Worm (Caenorhabditis elegans) whole organism, early embryonic: ENCODE data around the gene F47G9.6.

Experiments
- B0310.2 ChIP-seq: sonication (generic microtip); optimal IDR thresholded peaks from 2 replicates; lab custom pipeline; 2016; ENCODE audit warnings: mild to moderate bottlenecking, missing genetic modification characterization, missing compliant biosample characterization
- F13C5.2 ChIP-seq: sonication (generic microtip); optimal IDR thresholded peaks from 2 replicates; lab custom pipeline; 2017; ENCODE audit warnings: mild to moderate bottlenecking, missing genetic modification characterization, inconsistent platforms, missing compliant biosample characterization
- ama-1 ChIP-seq: fragments of 150-350 bp; optimal IDR thresholded peaks from 2 replicates; lab custom pipeline; 2014
- ceh-13 ChIP-seq: fragments of 200-800 bp; sonication (Bioruptor generic); optimal IDR thresholded peaks from 2 replicates; lab custom pipeline; 2018; ENCODE audit warnings: mild to moderate bottlenecking, missing genetic modification characterization, missing compliant biosample characterization
- ceh-36 ChIP-seq: sonication (generic microtip); optimal IDR thresholded peaks from 2 replicates; lab custom pipeline; 2016; ENCODE audit warnings: missing genetic modification characterization, inconsistent platforms, missing compliant biosample characterization
- ets-7 ChIP-seq: sonication (generic microtip); optimal IDR thresholded peaks from 2 replicates; lab custom pipeline; 2016; ENCODE audit warnings: missing genotype, missing genetic modification characterization, missing compliant biosample characterization
- hmbx-1 ChIP-seq: sonication (generic microtip); optimal IDR thresholded peaks from 2 replicates; lab custom pipeline; 2016; ENCODE audit warnings: mild to moderate bottlenecking, missing genetic modification characterization, missing compliant biosample characterization
- hmg-4 ChIP-seq: fragments of 200-800 bp; sonication (Bioruptor generic); optimal IDR thresholded peaks from 2 replicates; lab custom pipeline; 2018; ENCODE audit warnings: mild to moderate bottlenecking, missing genetic modification characterization, missing compliant biosample characterization
- hnd-1 ChIP-seq: sonication (generic microtip); optimal IDR thresholded peaks from 2 replicates; lab custom pipeline; 2016; ENCODE audit warnings: missing genetic modification characterization, missing compliant biosample characterization
- pes-1 ChIP-seq: fragments of 200-800 bp; sonication (Bioruptor generic); IDR thresholded peaks from 2 replicates; pipeline ENCODE4 v1.3.6; 2022; ENCODE audit warnings: missing genetic modification reagents, missing genetic modification characterization, missing compliant biosample characterization
- sea-1 ChIP-seq: fragments of 200-800 bp; sonication (Bioruptor generic); conservative IDR thresholded peaks from 2 replicates; pipeline ENCODE4 v1.3.6; 2022; ENCODE audit warnings: missing genetic modification characterization, missing compliant biosample characterization
- tbx-11 ChIP-seq: fragments of 200-800 bp; sonication (Bioruptor generic); IDR thresholded peaks from 2 replicates; pipeline ENCODE4 v1.3.6; 2022; ENCODE audit warnings: missing genetic modification characterization, missing compliant biosample characterization
- tra-4 ChIP-seq: sonication (generic microtip); optimal IDR thresholded peaks from 2 replicates; lab custom pipeline; 2017; ENCODE audit warnings: missing genetic modification characterization, missing compliant biosample characterization

ce11 chrV:11352893-11353292, 23.7 kb downstream of the F47G9.6 start, which contains the start of gene npr-25:
- TF ChIP-seq ceh-13 = no peak
- TF ChIP-seq ama-1 (lab: Kevin White, UChicago) = no peak
- no peak for TF ChIP-seq ceh-36 (tag; lab: Kevin White, UChicago)
- no peak for TF ChIP-seq hmg-4 (GFP tag; lab: Kevin White, UChicago)
- TF ChIP-seq tra-4 (tag; lab: Kevin White, UChicago) = no peak
- no peak for TF ChIP-seq hmbx-1
- TF ChIP-seq B0310.2 (tag; lab: Kevin White, UChicago) = no peak
- no peak for TF ChIP-seq tbx-11
- TF ChIP-seq hnd-1 (tag; lab: Kevin White, UChicago) = no peak
- no peak for TF ChIP-seq ets-7
- TF ChIP-seq pes-1 (GFP tag; lab: Robert Waterston, UW) = no peak
- TF ChIP-seq sea-1 (GFP tag; lab: Robert Waterston, UW) = no peak
- TF ChIP-seq F13C5.2 = no peak
